Fruit fly (Drosophila melanogaster): ENCODE measurements around the gene Mkrn1.

Gene Mkrn1

DNA sequence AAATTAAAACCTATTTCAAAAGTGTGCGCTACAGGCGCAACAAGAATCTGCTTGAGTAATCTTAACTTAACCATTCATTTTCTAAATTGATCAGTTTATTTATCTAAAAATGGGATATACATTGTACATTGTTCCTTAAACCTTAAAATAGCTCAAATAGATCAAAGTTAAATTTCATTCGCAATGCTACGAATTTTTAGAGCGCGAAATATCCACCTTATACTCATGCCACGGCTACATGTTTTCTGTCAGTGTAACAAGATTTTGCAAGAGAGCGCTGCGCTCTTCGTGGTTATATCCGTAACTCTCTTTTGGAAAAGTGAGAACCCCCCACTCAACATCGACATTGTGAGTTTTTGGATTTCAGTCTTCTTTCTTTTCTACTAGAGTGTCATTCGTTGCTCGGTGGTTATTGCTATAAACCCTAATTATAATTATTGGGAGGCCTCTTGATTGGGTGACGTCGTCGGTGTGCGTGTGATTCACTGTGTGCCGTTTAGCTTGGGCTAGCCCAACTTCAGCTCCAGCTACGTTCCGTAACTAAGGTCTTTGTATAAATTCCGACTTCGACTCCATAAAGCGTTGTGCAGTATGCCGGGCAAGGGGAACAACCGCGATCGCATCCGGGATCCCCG lies 23.9 kb downstream of the Mkrn1 start (continued):
- TF ChIP-seq ato (GFP tag; IDR thresholded peaks at IDR 0.05; ENCODE audit: partially characterized antibody) = no peak
- TF ChIP-seq H15 (GFP tag; IDR thresholded peaks at IDR 0.05) = no peak
- no peak for TF ChIP-seq gt (GFP tag; IDR thresholded peaks at IDR 0.05)
- no peak for TF ChIP-seq CG31365 (tag; optimal IDR thresholded peaks at IDR 0.05)
- peak; percentile 28 for TF ChIP-seq CG10267 (tag; optimal IDR thresholded peaks at IDR 0.05)
- no peak for TF ChIP-seq corto (GFP tag; optimal IDR thresholded peaks at IDR 0.05)
- TF ChIP-seq B-H2 (GFP tag; optimal IDR thresholded peaks at IDR 0.05) = no peak
- TF ChIP-seq fu2 (GFP tag; optimal IDR thresholded peaks at IDR 0.05) = peak; percentile 19
- peak; percentile 53 for TF ChIP-seq CG15269 (tag; optimal IDR thresholded peaks at IDR 0.05)
- TF ChIP-seq sens-2 (GFP tag; IDR thresholded peaks at IDR 0.05) = no peak
- no peak for TF ChIP-seq CG33557 (GFP tag; optimal IDR thresholded peaks at IDR 0.05)
- TF ChIP-seq tll (GFP tag; optimal IDR thresholded peaks at IDR 0.05) = no peak
- no peak for TF ChIP-seq CG3995 (GFP tag; optimal IDR thresholded peaks at IDR 0.05)
- 0 out of 2 replicates have a peak, but pooled peaks have one; percentile 18 for TF ChIP-seq Atf6 (GFP tag; IDR thresholded peaks at IDR 0.05)
- no peak for TF ChIP-seq mirr (GFP tag; optimal IDR thresholded peaks at IDR 0.05)
- no peak for TF ChIP-seq salm (tag; optimal IDR thresholded peaks at IDR 0.05)
- no peak for TF ChIP-seq sug (tag; optimal IDR thresholded peaks at IDR 0.05)
- TF ChIP-seq CG1529 (GFP tag; optimal IDR thresholded peaks at IDR 0.05) = no peak
- no peak for TF ChIP-seq CG17568 (GFP tag; optimal IDR thresholded peaks at IDR 0.05)
- TF ChIP-seq ro (GFP tag; IDR thresholded peaks at IDR 0.05) = no peak
- peak; percentile 10 for TF ChIP-seq chn (GFP tag; optimal IDR thresholded peaks at IDR 0.05)
- TF ChIP-seq Nf-YA (GFP tag; IDR thresholded peaks at IDR 0.05) = no peak
- TF ChIP-seq sob (GFP tag; IDR thresholded peaks at IDR 0.05) = peak; percentile 25; the same call in 1 of the 2 replicates
- TF ChIP-seq MTF-1 (GFP tag; optimal IDR thresholded peaks at IDR 0.05; ENCODE audit: borderline replicate concordance) = no peak
- TF ChIP-seq Antp (GFP tag; optimal IDR thresholded peaks at IDR 0.05) = peak; percentile 40
- peak; percentile 22 for TF ChIP-seq CG13296 (GFP tag; optimal IDR thresholded peaks at IDR 0.05)
- no peak for TF ChIP-seq ttk (GFP tag; IDR thresholded peaks at IDR 0.05)
- TF ChIP-seq slou (GFP tag; optimal IDR thresholded peaks at IDR 0.05) = no peak
- no peak for TF ChIP-seq B-H1 (GFP tag; IDR thresholded peaks at IDR 0.05)
- peak; percentile 25 for TF ChIP-seq ATbp (GFP tag; optimal IDR thresholded peaks at IDR 0.05)
- no peak for TF ChIP-seq Abd-B (GFP tag; optimal IDR thresholded peaks at IDR 0.05)
- no peak for TF ChIP-seq Bteb2 (GFP tag; optimal IDR thresholded peaks at IDR 0.05)
- no peak for TF ChIP-seq Ets97D (GFP tag; optimal IDR thresholded peaks at IDR 0.05)
- TF ChIP-seq CG6683 (GFP tag; optimal IDR thresholded peaks at IDR 0.05) = no peak
- TF ChIP-seq luna (GFP tag; optimal IDR thresholded peaks at IDR 0.05) = no peak
- no peak for TF ChIP-seq D (optimal IDR thresholded peaks at IDR 0.05)
- no peak for TF ChIP-seq D (GFP tag; optimal IDR thresholded peaks at IDR 0.05)
- TF ChIP-seq caup (GFP tag; optimal IDR thresholded peaks at IDR 0.05; ENCODE audit: severe bottlenecking) = peak; percentile 13
- no peak for TF ChIP-seq CG3726 (GFP tag; IDR thresholded peaks at IDR 0.05)
- TF ChIP-seq CG9817 (tag; optimal IDR thresholded peaks at IDR 0.05) = no peak
- TF ChIP-seq CG16813 (GFP tag; IDR thresholded peaks at IDR 0.05; ENCODE audit: partially characterized antibody) = no peak
- TF ChIP-seq emc (GFP tag; optimal IDR thresholded peaks at IDR 0.05) = no peak
- peak; percentile 37 for TF ChIP-seq CG6254 (GFP tag; optimal IDR thresholded peaks at IDR 0.05)
- no peak for TF ChIP-seq bigmax (GFP tag; optimal IDR thresholded peaks at IDR 0.05)
- peak; percentile 3 for TF ChIP-seq CG8359 (GFP tag; optimal IDR thresholded peaks at IDR 0.05; ENCODE audit: borderline replicate concordance)
- no peak for TF ChIP-seq CG34422 (GFP tag; IDR thresholded peaks at IDR 0.05)
- TF ChIP-seq ac (GFP tag; optimal IDR thresholded peaks at IDR 0.05) = no peak
- TF ChIP-seq CG6175 (GFP tag; IDR thresholded peaks at IDR 0.05) = no peak
- TF ChIP-seq MBD-R2 (GFP tag; IDR thresholded peaks at IDR 0.05) = no peak
- no peak for TF ChIP-seq Hmx (GFP tag; optimal IDR thresholded peaks at IDR 0.05)

Measured in whole organism, embryonic.